Worm (Caenorhabditis elegans): ENCODE data around the gene Y50D4A.4.

Gene Y50D4A.4

ce11 chrV:1157443-1157842, 38.5 kb downstream of the Y50D4A.4 start (continued):
- TF ChIP-seq T26A5.8 (tag; optimal IDR thresholded peaks at IDR 0.05): no peak
- no peak for TF ChIP-seq unc-130 (GFP tag; optimal IDR thresholded peaks at IDR 0.05)
- 0 out of 2 replicates have a peak, but pooled peaks have one; percentile 9 for TF ChIP-seq egrh-3 (GFP tag; IDR thresholded peaks at IDR 0.05)
- peak; percentile 20; the same call in 1 of the 2 replicates for TF ChIP-seq attf-6 (GFP tag; IDR thresholded peaks at IDR 0.05)
- TF ChIP-seq B0261.1 (tag; optimal IDR thresholded peaks at IDR 0.05): no peak
- TF ChIP-seq lin-26 (GFP tag; IDR thresholded peaks at IDR 0.05): peak; percentile 26; the same call in 1 of the 2 replicates
- TF ChIP-seq nfya-2 (GFP tag; IDR thresholded peaks at IDR 0.05): no peak
- TF ChIP-seq F57C9.4 (tag; optimal IDR thresholded peaks at IDR 0.05): no peak
- peak; percentile 6 for TF ChIP-seq attf-5 (GFP tag; optimal IDR thresholded peaks at IDR 0.05)
- TF ChIP-seq unc-62 (GFP tag; optimal IDR thresholded peaks at IDR 0.05): no peak
- TF ChIP-seq mel-28 (tag; optimal IDR thresholded peaks at IDR 0.05; ENCODE audit: borderline replicate concordance): no peak

ce11 chrV:1156431-1156830, 39.5 kb downstream of the Y50D4A.4 start:
- TF ChIP-seq unc-62 (GFP tag; optimal IDR thresholded peaks at IDR 0.05) (no peak), Y56A3A.18 (GFP tag; IDR thresholded peaks at IDR 0.05) (0 out of 2 replicates have a peak, but pooled peaks have one; percentile 12), cebp-2 (GFP tag; IDR thresholded peaks at IDR 0.05) (no peak), F37B4.10 (GFP tag; IDR thresholded peaks at IDR 0.05) (no peak), ztf-22 (GFP tag; optimal IDR thresholded peaks at IDR 0.05) (no peak), ztf-6 (GFP tag; IDR thresholded peaks at IDR 0.05) (no peak)

ce11 chrV:1155914-1156313, 40.0 kb downstream of the Y50D4A.4 start, which contains the start of gene cmd-1:
Gene cmd-1, plus strand, starts transcription at chrV:1156271.
- no peak for TF ChIP-seq T26A5.8 (tag; optimal IDR thresholded peaks at IDR 0.05)
- no peak for TF ChIP-seq lsl-1 (GFP tag; optimal IDR thresholded peaks at IDR 0.05)
- no peak for TF ChIP-seq F57C9.4 (tag; optimal IDR thresholded peaks at IDR 0.05)
- TF ChIP-seq akir-1 (GFP tag; optimal IDR thresholded peaks at IDR 0.05): no peak
- TF ChIP-seq mxl-1 (tag; optimal IDR thresholded peaks at IDR 0.05): no peak
- peak; percentile 9 for TF ChIP-seq lin-40 (tag; optimal IDR thresholded peaks at IDR 0.05)
- TF ChIP-seq nhr-90 (tag; optimal IDR thresholded peaks at IDR 0.05): no peak
- TF ChIP-seq hmg-20 (GFP tag; IDR thresholded peaks at IDR 0.05): no peak
- TF ChIP-seq sea-2 (GFP tag; IDR thresholded peaks at IDR 0.05): no peak
- TF ChIP-seq F33H1.4 (GFP tag; IDR thresholded peaks at IDR 0.05): no peak
- TF ChIP-seq Y67H2A.10 (GFP tag; conservative IDR thresholded peaks at IDR 0.05): no peak
- TF ChIP-seq attf-5 (GFP tag; optimal IDR thresholded peaks at IDR 0.05): peak; percentile 48
- peak; percentile 54 for TF ChIP-seq nhr-80 (tag; optimal IDR thresholded peaks at IDR 0.05)
- TF ChIP-seq cebp-1 (GFP tag; IDR thresholded peaks at IDR 0.05): peak; percentile 36; the same call in 1 of the 2 replicates
- peak; percentile 72 for TF ChIP-seq cebp-1 (tag; optimal IDR thresholded peaks at IDR 0.05)
- TF ChIP-seq ceh-40 (GFP tag; IDR thresholded peaks at IDR 0.05): no peak
- TF ChIP-seq rpc-1 (optimal IDR thresholded peaks at IDR 0.05): no peak
- no peak for TF ChIP-seq rpc-1 (tag; optimal IDR thresholded peaks at IDR 0.05)
- TF ChIP-seq hlh-26 (GFP tag; conservative IDR thresholded peaks at IDR 0.05): no peak
- no peak for TF ChIP-seq ceh-79 (tag; optimal IDR thresholded peaks at IDR 0.05)
- no peak for TF ChIP-seq C06A6.2 (GFP tag; conservative IDR thresholded peaks at IDR 0.05)
- TF ChIP-seq gei-17 (GFP tag; optimal IDR thresholded peaks at IDR 0.05): no peak
- TF ChIP-seq Y95B8A.8 (GFP tag; IDR thresholded peaks at IDR 0.05): 0 out of 2 replicates have a peak, but pooled peaks have one; percentile 35
- TF ChIP-seq lir-1 (GFP tag; conservative IDR thresholded peaks at IDR 0.05): no peak
- TF ChIP-seq ztf-28 (GFP tag; IDR thresholded peaks at IDR 0.05): no peak
- no peak for TF ChIP-seq attf-6 (GFP tag; IDR thresholded peaks at IDR 0.05)
- TF ChIP-seq F49E8.2 (tag; optimal IDR thresholded peaks at IDR 0.05; ENCODE audit: insufficient read depth): no peak
- no peak for TF ChIP-seq ceh-27 (GFP tag; optimal IDR thresholded peaks at IDR 0.05)
- TF ChIP-seq egl-18 (GFP tag; IDR thresholded peaks at IDR 0.05): no peak

Data from whole organism, young adult.